Worm (Caenorhabditis elegans) whole organism, young adult: ENCODE measurements around the gene K11D12.7.

Experiments used
- F23B12.7 ChIP-seq: sonication (generic microtip); optimal IDR thresholded peaks from 2 replicates; lab custom pipeline; 2017; ENCODE audit warnings: missing genetic modification characterization, mild to moderate bottlenecking, missing compliant biosample characterization, antibody characterized with exemption, moderate library complexity; ENCODE audit not compliant: insufficient read depth
- F49E8.2 ChIP-seq: sonication (generic microtip); optimal IDR thresholded peaks from 3 replicates; lab custom pipeline; 2017; ENCODE audit warnings: missing genetic modification characterization, mild to moderate bottlenecking, missing compliant biosample characterization, antibody characterized with exemption, moderate library complexity; ENCODE audit not compliant: insufficient read depth
- F55B11.4 ChIP-seq: sonication (generic microtip); optimal IDR thresholded peaks from 2 replicates; lab custom pipeline; 2016; ENCODE audit warnings: missing compliant biosample characterization, missing genetic modification characterization, borderline replicate concordance; ENCODE audit not compliant: insufficient read depth
- K12H6.12 ChIP-seq: fragments of 200-800 bp; sonication (Bioruptor generic); optimal IDR thresholded peaks from 2 replicates; lab custom pipeline; 2018; ENCODE audit warnings: mild to moderate bottlenecking, missing genetic modification characterization, missing compliant biosample characterization
- Y67H2A.10 ChIP-seq: fragments of 200-800 bp; sonication (Bioruptor generic); conservative IDR thresholded peaks from 2 replicates; pipeline ENCODE4 v1.3.6; 2022; ENCODE audit warnings: missing genetic modification reagents, missing genetic modification characterization, missing compliant biosample characterization
- ZK185.1 ChIP-seq: sonication (generic microtip); optimal IDR thresholded peaks from 2 replicates; lab custom pipeline; 2016; ENCODE audit warnings: mild to moderate bottlenecking, missing genetic modification characterization, missing compliant biosample characterization; ENCODE audit not compliant: poor library complexity, severe bottlenecking
- ama-1 ChIP-seq, 3 experiments: fragments of 150-350 bp in 1 of 3; sonication (generic microtip) in 2 of 3; optimal IDR thresholded peaks; 2 replicates each; lab custom pipeline; 2014 to 2018; ENCODE audit warnings: missing biosample characterization in 2 of 3, missing genetic modification characterization in 2 of 3, missing genetic modification reagents in 2 of 3
- attf-5 ChIP-seq: fragments of 200-800 bp; sonication (Bioruptor generic); optimal IDR thresholded peaks from 2 replicates; lab custom pipeline; 2018; ENCODE audit warnings: mild to moderate bottlenecking, missing genetic modification characterization, missing compliant biosample characterization
- bed-2 ChIP-seq: fragments of 200-800 bp; sonication (Bioruptor generic); IDR thresholded peaks from 2 replicates; pipeline ENCODE4 v1.3.6; 2022; ENCODE audit warnings: missing genetic modification reagents, missing genetic modification characterization, missing compliant biosample characterization
- ccch-3 ChIP-seq: fragments of 200-800 bp; sonication (Bioruptor generic); optimal IDR thresholded peaks from 2 replicates; lab custom pipeline; 2018; ENCODE audit warnings: mild to moderate bottlenecking, missing genetic modification characterization, missing compliant biosample characterization
- cebp-1 ChIP-seq, 2 experiments: fragments of 200-800 bp in 1 of 2; sonication (Bioruptor generic) in 1 of 2; sonication (generic microtip) in 1 of 2; IDR thresholded peaks in 1 of 2; optimal IDR thresholded peaks in 1 of 2; 2 replicates each; pipeline versions ENCODE4 v1.3.6 to Lab custom; 2017 to 2022; ENCODE audit warnings: missing compliant biosample characterization in 2 of 2, missing genetic modification characterization in 2 of 2, mild to moderate bottlenecking in 1 of 2, missing genetic modification reagents in 1 of 2, moderate library complexity in 1 of 2
- dox-1 ChIP-seq: fragments of 200-800 bp; sonication (Bioruptor generic); IDR thresholded peaks from 2 replicates; pipeline ENCODE4 v1.3.6; 2022; ENCODE audit warnings: missing genetic modification reagents, missing genetic modification characterization, missing compliant biosample characterization
- efl-1 ChIP-seq: fragments of 150-350 bp; optimal IDR thresholded peaks from 2 replicates; lab custom pipeline; 2014; ENCODE audit warnings: missing biosample characterization, missing genetic modification reagents, missing genetic modification characterization
- ets-4 ChIP-seq: fragments of 200-800 bp; sonication (Bioruptor generic); optimal IDR thresholded peaks from 2 replicates; lab custom pipeline; 2018; ENCODE audit warnings: mild to moderate bottlenecking, missing genetic modification characterization, missing compliant biosample characterization
- gei-17 ChIP-seq: fragments of 200-800 bp; sonication (Bioruptor generic); optimal IDR thresholded peaks from 2 replicates; lab custom pipeline; 2018; ENCODE audit warnings: mild to moderate bottlenecking, missing genetic modification characterization, missing compliant biosample characterization
- hlh-26 ChIP-seq: fragments of 200-800 bp; sonication (Bioruptor generic); conservative IDR thresholded peaks from 2 replicates; pipeline ENCODE4 v1.3.6; 2022; ENCODE audit warnings: missing genetic modification reagents, missing genetic modification characterization, missing compliant biosample characterization
- hmg-1.2 ChIP-seq: fragments of 200-800 bp; sonication (Bioruptor generic); IDR thresholded peaks from 2 replicates; pipeline ENCODE4 v1.3.6; 2022; ENCODE audit warnings: missing genetic modification reagents, missing genetic modification characterization, missing compliant biosample characterization
- let-607 ChIP-seq, 2 experiments: fragments of 200-800 bp in 1 of 2; sonication (Bioruptor generic) in 1 of 2; sonication (generic microtip) in 1 of 2; optimal IDR thresholded peaks; 2 replicates each; lab custom pipeline; 2016 to 2018; ENCODE audit warnings: mild to moderate bottlenecking in 2 of 2, missing compliant biosample characterization in 2 of 2, missing genetic modification characterization in 2 of 2, moderate library complexity in 2 of 2, missing genotype in 1 of 2
- lir-1 ChIP-seq: fragments of 200-800 bp; sonication (Bioruptor generic); conservative IDR thresholded peaks from 2 replicates; pipeline ENCODE4 v1.3.6; 2022; ENCODE audit warnings: missing genetic modification reagents, missing genetic modification characterization, missing compliant biosample characterization
- lsy-27 ChIP-seq: sonication (generic microtip); optimal IDR thresholded peaks from 2 replicates; lab custom pipeline; 2017; ENCODE audit warnings: missing genetic modification characterization, mild to moderate bottlenecking, missing compliant biosample characterization, antibody characterized with exemption, missing genotype, borderline replicate concordance; ENCODE audit not compliant: insufficient read depth
- nhr-80 ChIP-seq: sonication (generic microtip); optimal IDR thresholded peaks from 2 replicates; lab custom pipeline; 2016; ENCODE audit warnings: missing genetic modification characterization, missing compliant biosample characterization
- nhr-90 ChIP-seq: sonication (generic microtip); optimal IDR thresholded peaks from 2 replicates; lab custom pipeline; 2016; ENCODE audit warnings: missing genotype, mild to moderate bottlenecking, missing genetic modification characterization, missing compliant biosample characterization
- snpc-4 ChIP-seq, 5 experiments: fragments of 150-350 bp in 1 of 5; sonication (generic microtip) in 4 of 5; optimal IDR thresholded peaks; 2 replicates each; lab custom pipeline; 2014 to 2018; ENCODE audit warnings: missing genetic modification characterization in 5 of 5, missing biosample characterization in 3 of 5, antibody characterized with exemption in 2 of 5, mild to moderate bottlenecking in 2 of 5, missing compliant biosample characterization in 2 of 5, missing genotype in 2 of 5, moderate library complexity in 2 of 5, missing genetic modification reagents in 1 of 5
- somi-1 ChIP-seq: fragments of 200-800 bp; sonication (Bioruptor generic); optimal IDR thresholded peaks from 2 replicates; lab custom pipeline; 2018; ENCODE audit warnings: mild to moderate bottlenecking, missing genetic modification characterization, missing compliant biosample characterization
- unc-62 ChIP-seq: fragments of 150-350 bp; optimal IDR thresholded peaks from 2 replicates; lab custom pipeline; 2014; ENCODE audit warnings: missing biosample characterization, missing genetic modification reagents, missing genetic modification characterization
- ztf-28 ChIP-seq: fragments of 200-800 bp; sonication (Bioruptor generic); IDR thresholded peaks from 2 replicates; pipeline ENCODE4 v1.3.6; 2022; ENCODE audit warnings: missing genetic modification reagents, missing genetic modification characterization, missing compliant biosample characterization
- ztf-3 ChIP-seq: fragments of 200-800 bp; sonication (Bioruptor generic); optimal IDR thresholded peaks from 2 replicates; lab custom pipeline; 2018; ENCODE audit warnings: mild to moderate bottlenecking, missing genetic modification characterization, missing compliant biosample characterization

K11D12.7 gene

ce11 chrV:5031764-5032163, 4.5 kb downstream of the K11D12.7 start:
- no peak for TF ChIP-seq F55B11.4
- TF ChIP-seq snpc-4 (GFP tag; optimal IDR thresholded peaks at IDR 0.05; lab: Kevin White, UChicago): no peak
- no peak for TF ChIP-seq snpc-4 (tag; optimal IDR thresholded peaks at IDR 0.05; lab: Kevin White, UChicago)
- TF ChIP-seq F23B12.7: no peak
- TF ChIP-seq K12H6.12: no peak
- no peak for TF ChIP-seq unc-62 (GFP tag; lab: Kevin White, UChicago)
- TF ChIP-seq gei-17: no peak
- no peak for TF ChIP-seq nhr-90
- TF ChIP-seq let-607 (tag; optimal IDR thresholded peaks at IDR 0.05; lab: Kevin White, UChicago): no peak
- no peak for TF ChIP-seq lir-1
- TF ChIP-seq hmg-1.2 (GFP tag; lab: Robert Waterston, UW): no peak
- TF ChIP-seq efl-1 (GFP tag; lab: Kevin White, UChicago): no peak
- TF ChIP-seq Y67H2A.10 (GFP tag; lab: Robert Waterston, UW): no peak
- TF ChIP-seq ccch-3 (GFP tag; lab: Kevin White, UChicago): no peak
- TF ChIP-seq, all 124 proteins: peak for 0

- TF ChIP-seq ztf-28 (GFP tag; lab: Robert Waterston, UW) (no peak), F49E8.2 (no peak)
These were observed 5.5 kb downstream of the K11D12.7 start, which contains the start of gene swt-7 for ce11 chrV:5030715-5031114. Gene swt-7 (minus strand): TSS chrV:5030815.

- TF ChIP-seq attf-5 (GFP tag; lab: Kevin White, UChicago) (no peak), nhr-80 (tag; lab: Kevin White, UChicago) (peak; percentile 86)
These were observed 6.1 kb downstream of the K11D12.7 start for ce11 chrV:5030212-5030611.

ce11 chrV:5027640-5028039, 8.6 kb downstream of the K11D12.7 start, which contains the start of gene cpt-4:
Gene cpt-4 (minus strand): TSS chrV:5027723.
- TF ChIP-seq lsy-27 (no peak), dox-1 (GFP tag; lab: Robert Waterston, UW) (peak; percentile 55), cebp-1 (GFP tag; IDR thresholded peaks at IDR 0.05; lab: Robert Waterston, UW) (no peak), cebp-1 (tag; optimal IDR thresholded peaks at IDR 0.05; lab: Kevin White, UChicago) (peak; percentile 5), ama-1 (optimal IDR thresholded peaks at IDR 0.05; lab: Kevin White, UChicago) (no peak), ama-1 (GFP tag; optimal IDR thresholded peaks at IDR 0.05; lab: Kevin White, UChicago) (no peak), bed-2 (GFP tag; lab: Robert Waterston, UW) (no peak), nhr-80 (tag; lab: Kevin White, UChicago) (peak; percentile 84), ets-4 (peak; percentile 17), ZK185.1 (tag; lab: Kevin White, UChicago) (no peak)

ce11 chrV:5026438-5026837, 9.8 kb downstream of the K11D12.7 start:
- peak; percentile 32 for TF ChIP-seq unc-62 (GFP tag; lab: Kevin White, UChicago)
- TF ChIP-seq ztf-3: no peak
- TF ChIP-seq dox-1 (GFP tag; lab: Robert Waterston, UW): peak; percentile 46; the same call in 1 of the 2 replicates
- no peak for TF ChIP-seq somi-1 (GFP tag; lab: Kevin White, UChicago)
- peak; percentile 73 for TF ChIP-seq nhr-80 (tag; lab: Kevin White, UChicago)

- TF ChIP-seq hlh-26 (GFP tag; lab: Robert Waterston, UW) (no peak), cebp-1 (GFP tag; IDR thresholded peaks at IDR 0.05; lab: Robert Waterston, UW) (no peak), cebp-1 (tag; optimal IDR thresholded peaks at IDR 0.05; lab: Kevin White, UChicago) (peak; percentile 14)
These were observed 12.9 kb downstream of the K11D12.7 start for ce11 chrV:5023355-5023754.
